Fruit fly (Drosophila melanogaster) whole organism: ENCODE results near the gene brwl.
A peak's percentile ranks its signal among the peaks of the same experiment; 100 is the strongest.

Experiments used
- CG8478 ChIP-seq: fragments of >200 bp; optimal IDR thresholded peaks from 2 replicates; lab custom pipeline; 2018; ENCODE audit warnings: inconsistent platforms
- Dll ChIP-seq: fragments of >200 bp; optimal IDR thresholded peaks from 2 replicates; lab custom pipeline; 2017
- EcR ChIP-seq, 2 experiments: fragments of >200 bp; optimal IDR thresholded peaks; 2 replicates each; lab custom pipeline; 2017; ENCODE audit warnings: missing biosample characterization in 2 of 2, missing genetic modification characterization in 2 of 2, missing genetic modification reagents in 2 of 2
- pan ChIP-seq: fragments of >200 bp; optimal IDR thresholded peaks from 2 replicates; lab custom pipeline; 2017
- psq ChIP-seq: fragments of >200 bp; optimal IDR thresholded peaks from 2 replicates; lab custom pipeline; 2017

DNA sequence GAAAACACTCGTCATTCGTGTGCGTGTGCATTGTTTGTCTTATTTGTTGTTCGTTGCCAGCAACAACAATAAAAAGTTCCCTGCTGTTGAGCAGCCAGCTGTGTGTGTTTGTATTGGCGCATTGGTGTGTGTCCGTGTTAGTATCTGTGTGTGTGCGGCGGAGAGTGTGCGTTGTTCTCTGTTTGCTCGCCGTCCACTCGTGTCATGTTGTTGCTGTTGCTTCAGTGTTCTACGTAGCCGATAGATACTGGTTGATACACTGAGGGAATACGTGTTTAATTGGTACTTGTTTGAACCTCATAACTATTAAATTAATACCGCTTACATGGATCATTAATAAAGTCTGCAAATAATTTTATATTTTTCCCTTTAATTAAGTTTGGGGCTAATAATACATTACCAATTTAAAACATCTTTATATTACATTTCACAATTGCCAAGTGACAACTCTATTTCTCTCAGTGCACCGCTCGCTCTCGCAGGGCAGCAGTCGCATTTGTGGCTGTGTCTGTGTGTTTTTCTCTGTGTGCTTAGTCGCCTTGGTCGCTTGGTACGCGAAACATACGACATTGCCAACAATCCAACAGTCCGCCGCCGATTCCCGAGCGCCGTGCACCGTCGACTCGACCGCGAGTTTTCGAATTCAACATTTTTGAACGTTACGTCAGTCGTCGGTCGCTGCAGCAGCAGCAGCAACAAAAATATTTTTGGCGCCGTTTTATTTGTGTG is at the start of gene brwl:
- no peak for TF ChIP-seq pan (lab: Kevin White, UChicago)
- TF ChIP-seq psq (lab: Kevin White, UChicago), result no peak
- peak; percentile 11 for TF ChIP-seq Dll (lab: Kevin White, UChicago)
- no peak for TF ChIP-seq CG8478
- no peak for TF ChIP-seq EcR (GFP tag; optimal IDR thresholded peaks at IDR 0.05; lab: Kevin White, UChicago)
